Fruit fly (Drosophila melanogaster): ENCODE measurements around the gene Recs1.
A peak's percentile ranks its signal among the peaks of the same experiment; 100 is the strongest.

The Recs1 gene

DNA sequence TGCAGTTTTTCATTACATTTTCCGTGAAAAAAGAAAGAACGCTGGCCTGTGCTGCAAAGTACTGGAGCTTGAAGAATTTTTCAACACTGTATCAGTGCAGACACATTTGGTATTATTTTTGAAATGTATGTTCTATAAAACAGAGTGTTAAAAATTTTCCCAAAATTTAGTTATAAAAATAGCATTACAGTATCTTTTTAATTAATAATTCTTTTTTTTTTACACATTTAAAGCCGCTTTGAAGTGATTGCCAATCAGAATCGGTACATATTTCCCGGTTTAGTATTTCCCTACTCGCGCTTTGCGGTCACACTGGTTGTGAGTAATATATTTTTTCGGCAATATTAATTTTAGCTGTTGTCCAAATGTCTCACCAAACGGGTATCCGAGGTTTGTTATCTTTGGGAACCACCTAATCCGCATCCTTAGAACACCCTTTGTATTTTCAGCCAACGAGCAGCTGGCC is 31.2 kb downstream of the Recs1 start, which contains the start of the genes Abi and twf (continued):
- TF ChIP-seq Asciz (GFP tag; optimal IDR thresholded peaks at IDR 0.05) (peak; percentile 22), E2f2 (GFP tag; IDR thresholded peaks at IDR 0.05) (peak; percentile 54), gcm2 (GFP tag; optimal IDR thresholded peaks at IDR 0.05) (no peak), CG17361 (GFP tag; IDR thresholded peaks at IDR 0.05) (peak; percentile 76), NC2β (GFP tag; optimal IDR thresholded peaks at IDR 0.05) (peak; percentile 53), CG32772 (GFP tag; IDR thresholded peaks at IDR 0.05) (peak; percentile 39), az2 (GFP tag; optimal IDR thresholded peaks at IDR 0.05) (peak; percentile 70), CG12155 (GFP tag; optimal IDR thresholded peaks at IDR 0.05) (peak; percentile 80), slou (GFP tag; optimal IDR thresholded peaks at IDR 0.05) (peak; percentile 54), Hand (GFP tag; optimal IDR thresholded peaks at IDR 0.05) (no peak), CG9437 (GFP tag; optimal IDR thresholded peaks at IDR 0.05) (peak; percentile 56), Opbp (GFP tag; IDR thresholded peaks at IDR 0.05; ENCODE audit: partially characterized antibody) (no peak), CG3726 (GFP tag; IDR thresholded peaks at IDR 0.05) (0 out of 3 replicates have a peak, but pooled peaks have one; percentile 38), pnt (GFP tag; optimal IDR thresholded peaks at IDR 0.05) (peak; percentile 18), ase (GFP tag; IDR thresholded peaks at IDR 0.05) (no peak), CG6765 (GFP tag; optimal IDR thresholded peaks at IDR 0.05) (no peak), wor (GFP tag; IDR thresholded peaks at IDR 0.05) (no peak), Kr (GFP tag; optimal IDR thresholded peaks at IDR 0.05) (no peak), Max (GFP tag; optimal IDR thresholded peaks at IDR 0.05) (peak; percentile 85), CG17568 (GFP tag; optimal IDR thresholded peaks at IDR 0.05) (peak; percentile 2), Dfd (GFP tag; optimal IDR thresholded peaks at IDR 0.05) (no peak), HLH3B (GFP tag; IDR thresholded peaks at IDR 0.05) (peak; percentile 45), Drgx (GFP tag; IDR thresholded peaks at IDR 0.05) (0 out of 2 replicates have a peak, but pooled peaks have one; percentile 19), sob (GFP tag; IDR thresholded peaks at IDR 0.05) (peak; percentile 80), CG8089 (GFP tag; optimal IDR thresholded peaks at IDR 0.05) (peak; percentile 16), emc (GFP tag; optimal IDR thresholded peaks at IDR 0.05) (peak; percentile 20), Doc2 (GFP tag; IDR thresholded peaks at IDR 0.05) (no peak), Side (GFP tag; optimal IDR thresholded peaks at IDR 0.05) (peak; percentile 5), exex (tag; optimal IDR thresholded peaks at IDR 0.05) (peak; percentile 6), Fer2 (tag; optimal IDR thresholded peaks at IDR 0.05) (peak; percentile 35), Bdp1 (GFP tag; optimal IDR thresholded peaks at IDR 0.05) (peak; percentile 62), CG7271 (tag; optimal IDR thresholded peaks at IDR 0.05) (no peak), Elba2 (GFP tag; optimal IDR thresholded peaks at IDR 0.05) (peak; percentile 99), CG6175 (GFP tag; IDR thresholded peaks at IDR 0.05) (0 out of 3 replicates have a peak, but pooled peaks have one; percentile 16), CG17328 (GFP tag; IDR thresholded peaks at IDR 0.05) (peak; percentile 66; the same call in 1 of the 2 replicates), kay (GFP tag; optimal IDR thresholded peaks at IDR 0.05) (peak; percentile 85), CG7928 (GFP tag; optimal IDR thresholded peaks at IDR 0.05) (no peak), CTCF (GFP tag; optimal IDR thresholded peaks at IDR 0.05) (no peak), CG18619 (GFP tag; optimal IDR thresholded peaks at IDR 0.05) (peak; percentile 45), CG13624 (GFP tag; optimal IDR thresholded peaks at IDR 0.05) (peak; percentile 39), Mad (GFP tag; optimal IDR thresholded peaks at IDR 0.05) (peak; percentile 58), hb (GFP tag; IDR thresholded peaks at IDR 0.05; ENCODE audit: partially characterized antibody) (no peak), CG17359 (tag; optimal IDR thresholded peaks at IDR 0.05) (peak; percentile 61), slbo (GFP tag; IDR thresholded peaks at IDR 0.05) (peak; percentile 80), CG4360 (GFP tag; IDR thresholded peaks at IDR 0.05) (no peak), CG31388 (GFP tag; optimal IDR thresholded peaks at IDR 0.05) (peak; percentile 7), hth (optimal IDR thresholded peaks at IDR 0.05) (no peak), CG11560 (tag; IDR thresholded peaks at IDR 0.05) (no peak), ara (GFP tag; IDR thresholded peaks at IDR 0.05) (peak; percentile 25; the same call in 1 of the 2 replicates), CG34224 (GFP tag; IDR thresholded peaks at IDR 0.05; ENCODE audit: partially characterized antibody) (0 out of 3 replicates have a peak, but pooled peaks have one; percentile 10), Camta (GFP tag; optimal IDR thresholded peaks at IDR 0.05) (peak; percentile 64), H2.0 (GFP tag; IDR thresholded peaks at IDR 0.05) (peak; percentile 52), klu (GFP tag; IDR thresholded peaks at IDR 0.05) (peak; percentile 46; the same call in 1 of the 2 replicates)

All from whole organism, embryonic.